Fruit fly (Drosophila melanogaster) whole organism, embryonic: Measurements from ENCODE around the gene solo.

Experiments used
- Bgb ChIP-seq: fragments of 200-800 bp; sonication (Bioruptor generic); IDR thresholded peaks from 2 replicates; pipeline ENCODE4 v1.3.6; 2022; ENCODE audit warnings: missing biosample characterization, missing genetic modification characterization; ENCODE audit not compliant: partially characterized antibody
- CG10654 ChIP-seq: fragments of 200-800 bp; sonication (Bioruptor generic); optimal IDR thresholded peaks from 2 replicates; lab custom pipeline; 2016; ENCODE audit warnings: missing biosample characterization, missing genetic modification characterization
- CG15011 ChIP-seq: fragments of 200-800 bp; sonication (Bioruptor generic); optimal IDR thresholded peaks from 3 replicates; lab custom pipeline; 2018; ENCODE audit warnings: missing biosample characterization, mild to moderate bottlenecking, missing genetic modification characterization
- CG15514 ChIP-seq: fragments of 200-800 bp; sonication (Bioruptor generic); optimal IDR thresholded peaks from 3 replicates; lab custom pipeline; 2017; ENCODE audit warnings: missing biosample characterization, missing genetic modification characterization, mild to moderate bottlenecking, moderate library complexity, missing genetic modification reagents
- CG34422 ChIP-seq: fragments of 200-800 bp; sonication (Bioruptor generic); IDR thresholded peaks from 3 replicates; pipeline ENCODE4 v1.3.6; 2022; ENCODE audit warnings: missing biosample characterization, missing genetic modification characterization
- CG5953 ChIP-seq: fragments of 200-800 bp; sonication (Bioruptor generic); IDR thresholded peaks from 2 replicates; pipeline ENCODE4 v1.3.6; 2022; ENCODE audit warnings: missing biosample characterization, missing genetic modification characterization
- CG7963 ChIP-seq: fragments of 200-800 bp; sonication (Bioruptor generic); IDR thresholded peaks from 3 replicates; pipeline ENCODE4 v1.3.6; 2022; ENCODE audit warnings: missing biosample characterization, missing genetic modification characterization; ENCODE audit not compliant: partially characterized antibody
- CG9797 ChIP-seq: fragments of 200-800 bp; sonication (Bioruptor generic); optimal IDR thresholded peaks from 3 replicates; lab custom pipeline; 2018; ENCODE audit warnings: missing biosample characterization, mild to moderate bottlenecking, missing genetic modification characterization
- D ChIP-seq, 2 experiments: fragments of 200-800 bp in 1 of 2; fragments of >200 bp in 1 of 2; sonication (Bioruptor generic) in 1 of 2; optimal IDR thresholded peaks; 2 replicates in 1 of 2; 3 replicates in 1 of 2; lab custom pipeline; 2017; ENCODE audit warnings: mild to moderate bottlenecking in 1 of 2, missing biosample characterization in 1 of 2, missing genetic modification characterization in 1 of 2, missing genetic modification reagents in 1 of 2
- Deaf1 ChIP-seq: fragments of 200-800 bp; optimal IDR thresholded peaks from 3 replicates; lab custom pipeline; 2019; ENCODE audit warnings: missing biosample characterization, mild to moderate bottlenecking, missing genetic modification characterization, moderate library complexity
- Doc3 ChIP-seq: fragments of 200-800 bp; sonication (Bioruptor generic); IDR thresholded peaks from 3 replicates; pipeline ENCODE4 v1.3.6; 2022; ENCODE audit warnings: missing biosample characterization, missing genetic modification characterization; ENCODE audit not compliant: partially characterized antibody
- Dp ChIP-seq: fragments of 200-800 bp; sonication (Bioruptor generic); optimal IDR thresholded peaks from 2 replicates; lab custom pipeline; 2018; ENCODE audit warnings: missing biosample characterization, mild to moderate bottlenecking, missing genetic modification characterization, moderate library complexity
- Drgx ChIP-seq: fragments of 200-800 bp; sonication (Bioruptor generic); IDR thresholded peaks from 2 replicates; pipeline ENCODE4 v1.3.6; 2022; ENCODE audit warnings: missing biosample characterization, missing genetic modification characterization
- Fer1 ChIP-seq: fragments of 200-800 bp; sonication (Bioruptor generic); optimal IDR thresholded peaks from 2 replicates; lab custom pipeline; 2017; ENCODE audit warnings: missing biosample characterization, mild to moderate bottlenecking, missing genetic modification characterization
- Fer3 ChIP-seq: fragments of 200-800 bp; sonication (Bioruptor generic); optimal IDR thresholded peaks from 2 replicates; lab custom pipeline; 2018; ENCODE audit warnings: missing biosample characterization, mild to moderate bottlenecking, missing genetic modification characterization, moderate library complexity
- HLH4C ChIP-seq: fragments of 200-800 bp; sonication (Bioruptor generic); IDR thresholded peaks from 3 replicates; pipeline ENCODE4 v1.3.6; 2022; ENCODE audit warnings: missing biosample characterization, missing genetic modification characterization; ENCODE audit not compliant: partially characterized antibody
- Jarid2 ChIP-seq: fragments of 200-800 bp; sonication (Bioruptor generic); optimal IDR thresholded peaks from 3 replicates; lab custom pipeline; 2017; ENCODE audit warnings: mild to moderate bottlenecking, missing biosample characterization, missing genetic modification reagents, missing genetic modification characterization
- Med ChIP-seq: fragments of 200-800 bp; sonication (Bioruptor generic); peaks from one replicate; lab custom pipeline; 2016; ENCODE audit warnings: missing biosample characterization, missing genetic modification characterization, mild to moderate bottlenecking, inconsistent platforms, moderate library complexity
- Myb ChIP-seq: fragments of 200-800 bp; sonication (Bioruptor generic); optimal IDR thresholded peaks from 2 replicates; lab custom pipeline; 2016; ENCODE audit warnings: missing biosample characterization, missing genetic modification characterization
- Pdp1 ChIP-seq, 2 experiments: fragments of 200-800 bp; sonication (Bioruptor generic); optimal IDR thresholded peaks; 3 replicates each; lab custom pipeline; 2016; ENCODE audit warnings: missing biosample characterization in 2 of 2, missing genetic modification characterization in 2 of 2, mild to moderate bottlenecking in 1 of 2, moderate library complexity in 1 of 2
- Scr ChIP-seq: fragments of 200-800 bp; sonication (Bioruptor generic); IDR thresholded peaks from 2 replicates; pipeline ENCODE4 v1.3.6; 2022; ENCODE audit warnings: missing biosample characterization, missing genetic modification characterization; ENCODE audit not compliant: partially characterized antibody
- Six4 ChIP-seq: fragments of 200-800 bp; sonication (Bioruptor generic); optimal IDR thresholded peaks from 2 replicates; lab custom pipeline; 2016; ENCODE audit warnings: missing biosample characterization, missing genetic modification characterization
- Sox100B ChIP-seq: fragments of 200-800 bp; sonication (Bioruptor generic); optimal IDR thresholded peaks from 3 replicates; lab custom pipeline; 2018; ENCODE audit warnings: missing biosample characterization, mild to moderate bottlenecking, missing genetic modification characterization
- ab ChIP-seq: fragments of 200-800 bp; sonication (Bioruptor generic); optimal IDR thresholded peaks from 2 replicates; lab custom pipeline; 2016; ENCODE audit warnings: missing biosample characterization, missing genetic modification characterization
- amos ChIP-seq: fragments of 200-800 bp; sonication (Bioruptor generic); IDR thresholded peaks from 2 replicates; pipeline ENCODE4 v1.3.6; 2022; ENCODE audit warnings: missing biosample characterization, missing genetic modification characterization; ENCODE audit not compliant: partially characterized antibody
- ato ChIP-seq: fragments of 200-800 bp; sonication (Bioruptor generic); IDR thresholded peaks from 2 replicates; pipeline ENCODE4 v1.3.6; 2022; ENCODE audit warnings: missing biosample characterization, missing genetic modification characterization; ENCODE audit not compliant: partially characterized antibody
- bcd ChIP-seq: fragments of 200-800 bp; sonication (Bioruptor generic); optimal IDR thresholded peaks from 2 replicates; lab custom pipeline; 2017; ENCODE audit warnings: missing biosample characterization, mild to moderate bottlenecking, missing genetic modification characterization
- cad ChIP-seq: fragments of >200 bp; optimal IDR thresholded peaks from 2 replicates; lab custom pipeline; 2017; ENCODE audit warnings: missing biosample characterization, missing genetic modification characterization
- cato ChIP-seq: fragments of 200-800 bp; sonication (Bioruptor generic); optimal IDR thresholded peaks from 2 replicates; lab custom pipeline; 2016; ENCODE audit warnings: missing biosample characterization, missing genetic modification characterization, borderline replicate concordance
- dati ChIP-seq: fragments of 200-800 bp; sonication (Bioruptor generic); IDR thresholded peaks from 2 replicates; pipeline ENCODE4 v1.3.6; 2022; ENCODE audit warnings: missing biosample characterization, missing genetic modification characterization
- grau ChIP-seq: fragments of 200-800 bp; optimal IDR thresholded peaks from 3 replicates; lab custom pipeline; 2019; ENCODE audit warnings: missing biosample characterization, mild to moderate bottlenecking, missing genetic modification characterization, moderate library complexity
- grn ChIP-seq: fragments of 200-800 bp; sonication (Bioruptor generic); optimal IDR thresholded peaks from 3 replicates; lab custom pipeline; 2017; ENCODE audit warnings: missing biosample characterization, missing genetic modification characterization
- lbe ChIP-seq: fragments of 200-800 bp; sonication (Bioruptor generic); optimal IDR thresholded peaks from 2 replicates; lab custom pipeline; 2016; ENCODE audit warnings: missing biosample characterization, mild to moderate bottlenecking, missing genetic modification characterization
- lola ChIP-seq, 3 experiments: fragments of >200 bp in 2 of 3; fragments of 200-800 bp in 1 of 3; sonication (Bioruptor generic) in 1 of 3; optimal IDR thresholded peaks; 2 replicates each; lab custom pipeline; 2017 to 2019; ENCODE audit warnings: missing biosample characterization in 3 of 3, missing genetic modification characterization in 3 of 3, mild to moderate bottlenecking in 1 of 3, moderate library complexity in 1 of 3
- mld ChIP-seq: fragments of 200-800 bp; sonication (Bioruptor generic); IDR thresholded peaks from 3 replicates; pipeline ENCODE4 v1.3.6; 2022; ENCODE audit warnings: missing biosample characterization, missing genetic modification characterization; ENCODE audit not compliant: partially characterized antibody
- nerfin-2 ChIP-seq: fragments of 200-800 bp; sonication (Bioruptor generic); IDR thresholded peaks from 2 replicates; pipeline ENCODE4 v1.3.6; 2022; ENCODE audit warnings: missing biosample characterization, missing genetic modification characterization; ENCODE audit not compliant: partially characterized antibody
- sens ChIP-seq: fragments of 200-800 bp; sonication (Bioruptor generic); peaks from one replicate; lab custom pipeline; 2016; ENCODE audit warnings: missing biosample characterization, missing genetic modification characterization
- sens-2 ChIP-seq: fragments of 200-800 bp; sonication (Bioruptor generic); IDR thresholded peaks from 2 replicates; pipeline ENCODE4 v1.3.6; 2022; ENCODE audit warnings: missing biosample characterization, missing genetic modification characterization
- stwl ChIP-seq: fragments of 200-800 bp; sonication (Bioruptor generic); optimal IDR thresholded peaks from 3 replicates; lab custom pipeline; 2018; ENCODE audit warnings: missing biosample characterization, mild to moderate bottlenecking, missing genetic modification characterization, moderate library complexity
- tio ChIP-seq: fragments of 200-800 bp; sonication (Bioruptor generic); optimal IDR thresholded peaks from 2 replicates; lab custom pipeline; 2017; ENCODE audit warnings: missing biosample characterization, missing genetic modification characterization, inconsistent platforms
- tll ChIP-seq, 2 experiments: fragments of 200-800 bp in 1 of 2; fragments of >200 bp in 1 of 2; sonication (Bioruptor generic) in 1 of 2; optimal IDR thresholded peaks; 2 replicates each; lab custom pipeline; 2017 to 2019; ENCODE audit warnings: missing biosample characterization in 2 of 2, missing genetic modification characterization in 2 of 2, mild to moderate bottlenecking in 1 of 2, moderate library complexity in 1 of 2
- tna ChIP-seq: fragments of 200-800 bp; sonication (Bioruptor generic); IDR thresholded peaks from 2 replicates; pipeline ENCODE4 v1.3.6; 2022; ENCODE audit warnings: missing biosample characterization, missing genetic modification characterization; ENCODE audit not compliant: partially characterized antibody
- vvl ChIP-seq: fragments of 200-800 bp; sonication (Bioruptor generic); IDR thresholded peaks from 2 replicates; pipeline ENCODE4 v1.3.6; 2022; ENCODE audit warnings: missing biosample characterization, missing genetic modification characterization

solo gene

dm6 chr2L:15035366-15035765, 26.1 kb upstream of the solo start, which contains the start of gene yellow-c (continued):
- TF ChIP-seq Dp (GFP tag; lab: Kevin White, UChicago) (peak; percentile 16), grau (tag; lab: Kevin White, UChicago) (no peak), CG9797 (GFP tag; lab: Kevin White, UChicago) (no peak), sens (GFP tag; lab: Kevin White, UChicago) (no peak)
- TF ChIP-seq, all 482 proteins: peak for 8

dm6 chr2L:15038339-15039308, 22.8 kb upstream of the solo start, which contains the start of gene CIAPIN1:
CIAPIN1 (minus strand) TSS chr2L:15038861.
- TF ChIP-seq Drgx (GFP tag; lab: Robert Waterston, UW) (no peak; the same call in 1 of the 2 replicates), Jarid2 (GFP tag; lab: Kevin White, UChicago) (no peak), nerfin-2 (GFP tag; lab: Robert Waterston, UW) (peak; percentile 66), Fer3 (tag; lab: Kevin White, UChicago) (no peak), Med (GFP tag; lab: Kevin White, UChicago) (no peak), bcd (GFP tag; lab: Kevin White, UChicago) (no peak), tna (GFP tag; lab: Robert Waterston, UW) (peak; percentile 63), dati (GFP tag; lab: Robert Waterston, UW) (no peak), stwl (tag; lab: Kevin White, UChicago) (peak; percentile 28), cad (no peak), ato (peak; percentile 62; the same call in 1 of the 2 replicates), Six4 (GFP tag; lab: Kevin White, UChicago) (no peak), D (optimal IDR thresholded peaks at IDR 0.05; lab: Kevin White, UChicago) (no peak), D (GFP tag; optimal IDR thresholded peaks at IDR 0.05; lab: Kevin White, UChicago) (no peak), Myb (peak; percentile 12), CG15011 (GFP tag; lab: Kevin White, UChicago) (no peak), CG15514 (GFP tag; lab: Kevin White, UChicago) (peak; percentile 83), mld (GFP tag; lab: Robert Waterston, UW) (peak; percentile 46; the same call in 1 of the 3 replicates), HLH4C (GFP tag; lab: Robert Waterston, UW) (peak; percentile 5; the same call in 2 of the 3 replicates), Scr (GFP tag; lab: Robert Waterston, UW) (no peak; the same call in none of the 2 replicates), CG5953 (GFP tag; lab: Robert Waterston, UW) (no peak), Bgb (GFP tag; lab: Robert Waterston, UW) (peak; percentile 52), Pdp1 (GFP tag; optimal IDR thresholded peaks at IDR 0.05; lab: Kevin White, UChicago) (peak in 1 of 2 experiments; percentile 28), CG34422 (GFP tag; lab: Robert Waterston, UW) (peak; percentile 11; the same call in 1 of the 3 replicates), tll (GFP tag; optimal IDR thresholded peaks at IDR 0.05; lab: Kevin White, UChicago) (peak in 1 of 2 experiments; percentile 32), CG7963 (GFP tag; lab: Robert Waterston, UW) (peak; percentile 40; the same call in 1 of the 3 replicates), grn (GFP tag; lab: Kevin White, UChicago) (no peak), amos (GFP tag; lab: Robert Waterston, UW) (peak; percentile 50), cato (GFP tag; lab: Kevin White, UChicago) (no peak), sens-2 (GFP tag; lab: Robert Waterston, UW) (no peak), Sox100B (GFP tag; lab: Kevin White, UChicago) (no peak), Doc3 (peak; percentile 20; the same call in 1 of the 3 replicates), CG10654 (no peak), tio (GFP tag; lab: Kevin White, UChicago) (peak; percentile 22), vvl (GFP tag; lab: Robert Waterston, UW) (0 out of 2 replicates have a peak, but pooled peaks have one; percentile 6), lbe (GFP tag; lab: Kevin White, UChicago) (no peak), lola (GFP tag; optimal IDR thresholded peaks at IDR 0.05; lab: Kevin White, UChicago) (peak in 1 of 3 experiments; percentile 16), Fer1 (GFP tag; lab: Kevin White, UChicago) (no peak), Deaf1 (no peak), ab (GFP tag; lab: Kevin White, UChicago) (no peak)
